Worm (Caenorhabditis elegans) whole organism, midembryonic: ENCODE measurements around the gene gsto-1.

Experiments used
- T22C8.4 ChIP-seq: fragments of 200-800 bp; sonication (Bioruptor generic); IDR thresholded peaks from 2 replicates; pipeline ENCODE4 v1.3.6; 2022; ENCODE audit warnings: missing genetic modification characterization, missing compliant biosample characterization
- cog-1 ChIP-seq: sonication (generic microtip); optimal IDR thresholded peaks from 2 replicates; lab custom pipeline; 2016; ENCODE audit warnings: missing genetic modification characterization, missing compliant biosample characterization
- flt-1 ChIP-seq: fragments of 200-800 bp; sonication (Bioruptor generic); IDR thresholded peaks from 2 replicates; pipeline ENCODE4 v1.3.6; 2022; ENCODE audit warnings: missing genetic modification characterization, missing compliant biosample characterization
- klf-2 ChIP-seq: fragments of 200-800 bp; sonication (Bioruptor generic); conservative IDR thresholded peaks from 2 replicates; pipeline ENCODE4 v1.3.6; 2022; ENCODE audit warnings: missing genetic modification reagents, missing genetic modification characterization, missing compliant biosample characterization
- med-1 ChIP-seq: sonication (generic microtip); optimal IDR thresholded peaks from 2 replicates; lab custom pipeline; 2017; ENCODE audit warnings: missing genetic modification characterization, mild to moderate bottlenecking, missing compliant biosample characterization, antibody characterized with exemption, missing genetic modification reagents; ENCODE audit not compliant: insufficient read depth
- ref-1 ChIP-seq: fragments of 200-800 bp; sonication (Bioruptor generic); conservative IDR thresholded peaks from 2 replicates; pipeline ENCODE4 v1.3.6; 2022; ENCODE audit warnings: missing genetic modification reagents, missing genetic modification characterization, missing compliant biosample characterization
- tab-1 ChIP-seq: fragments of 200-800 bp; sonication (Bioruptor generic); IDR thresholded peaks from 2 replicates; pipeline ENCODE4 v1.3.6; 2022; ENCODE audit warnings: missing genetic modification characterization, missing compliant biosample characterization
- ztf-23 ChIP-seq: fragments of 200-800 bp; sonication (Bioruptor generic); IDR thresholded peaks from 2 replicates; pipeline ENCODE4 v1.3.6; 2022; ENCODE audit warnings: missing genetic modification reagents, missing genetic modification characterization, missing compliant biosample characterization
- ztf-29 ChIP-seq: fragments of 200-800 bp; sonication (Bioruptor generic); IDR thresholded peaks from 2 replicates; pipeline ENCODE4 v1.3.6; 2022; ENCODE audit warnings: missing genetic modification reagents, missing genetic modification characterization, missing compliant biosample characterization

Gene gsto-1

ce11 chrIII:7911621-7912020, 35.2 kb downstream of the gsto-1 start, which contains the start of gene ZK688.7:
TSS of gene ZK688.7 (minus strand) at chrIII:7911634.
- no peak for TF ChIP-seq T22C8.4 (GFP tag; lab: Robert Waterston, UW)
- no peak for TF ChIP-seq tab-1 (GFP tag; lab: Robert Waterston, UW)
- no peak for TF ChIP-seq klf-2 (GFP tag; lab: Robert Waterston, UW)
- no peak for TF ChIP-seq ref-1 (GFP tag; lab: Robert Waterston, UW)
- TF ChIP-seq med-1 (GFP tag; lab: Kevin White, UChicago), result no peak

ce11 chrIII:7909263-7909662, 37.6 kb downstream of the gsto-1 start, which contains the start of gene ZK688.1:
TSS of gene ZK688.1 (plus strand) at chrIII:7909563.
- TF ChIP-seq flt-1 (GFP tag; lab: Robert Waterston, UW) (no peak), ztf-29 (GFP tag; lab: Robert Waterston, UW) (no peak), cog-1 (tag; lab: Kevin White, UChicago) (no peak), klf-2 (GFP tag; lab: Robert Waterston, UW) (no peak), tab-1 (GFP tag; lab: Robert Waterston, UW) (no peak), med-1 (GFP tag; lab: Kevin White, UChicago) (no peak), ztf-23 (GFP tag; lab: Robert Waterston, UW) (no peak), ref-1 (GFP tag; lab: Robert Waterston, UW) (no peak), T22C8.4 (GFP tag; lab: Robert Waterston, UW) (no peak)

ce11 chrIII:7907515-7907914, 39.3 kb downstream of the gsto-1 start, which contains the start of gene pcp-5:
TSS of gene pcp-5 (minus strand) at chrIII:7907615.
- no peak for TF ChIP-seq ref-1 (GFP tag; lab: Robert Waterston, UW)
- no peak for TF ChIP-seq klf-2 (GFP tag; lab: Robert Waterston, UW)
- TF ChIP-seq T22C8.4 (GFP tag; lab: Robert Waterston, UW), result no peak
- no peak for TF ChIP-seq flt-1 (GFP tag; lab: Robert Waterston, UW)
- no peak for TF ChIP-seq ztf-23 (GFP tag; lab: Robert Waterston, UW)
- no peak for TF ChIP-seq med-1 (GFP tag; lab: Kevin White, UChicago)
- TF ChIP-seq tab-1 (GFP tag; lab: Robert Waterston, UW), result no peak
- TF ChIP-seq ztf-29 (GFP tag; lab: Robert Waterston, UW), result no peak
- no peak for TF ChIP-seq cog-1 (tag; lab: Kevin White, UChicago)

- TF ChIP-seq T22C8.4 (GFP tag; lab: Robert Waterston, UW), result no peak
- TF ChIP-seq cog-1 (tag; lab: Kevin White, UChicago), result no peak
- no peak for TF ChIP-seq med-1 (GFP tag; lab: Kevin White, UChicago)
- TF ChIP-seq tab-1 (GFP tag; lab: Robert Waterston, UW), result no peak
- TF ChIP-seq ref-1 (GFP tag; lab: Robert Waterston, UW), result no peak
- TF ChIP-seq flt-1 (GFP tag; lab: Robert Waterston, UW), result no peak
- no peak for TF ChIP-seq ztf-29 (GFP tag; lab: Robert Waterston, UW)
- TF ChIP-seq klf-2 (GFP tag; lab: Robert Waterston, UW), result no peak
- TF ChIP-seq ztf-23 (GFP tag; lab: Robert Waterston, UW), result no peak
Measured at ce11 chrIII:7903427-7903826, 43.4 kb downstream of the gsto-1 start.

ce11 chrIII:7900733-7901132, 46.1 kb downstream of the gsto-1 start, which contains the start of gene best-24:
TSS of gene best-24 (plus strand) at chrIII:7901033.
- TF ChIP-seq ztf-29 (GFP tag; lab: Robert Waterston, UW) (no peak), T22C8.4 (GFP tag; lab: Robert Waterston, UW) (no peak), ztf-23 (GFP tag; lab: Robert Waterston, UW) (no peak), ref-1 (GFP tag; lab: Robert Waterston, UW) (no peak), cog-1 (tag; lab: Kevin White, UChicago) (no peak), klf-2 (GFP tag; lab: Robert Waterston, UW) (no peak), tab-1 (GFP tag; lab: Robert Waterston, UW) (no peak), flt-1 (GFP tag; lab: Robert Waterston, UW) (no peak), med-1 (GFP tag; lab: Kevin White, UChicago) (no peak)

- no peak for TF ChIP-seq flt-1 (GFP tag; lab: Robert Waterston, UW)
- no peak for TF ChIP-seq T22C8.4 (GFP tag; lab: Robert Waterston, UW)
- no peak for TF ChIP-seq ztf-29 (GFP tag; lab: Robert Waterston, UW)
Measured at ce11 chrIII:7897733-7898132, 49.1 kb downstream of the gsto-1 start.

ce11 chrIII:7896925-7897324, 49.9 kb downstream of the gsto-1 start, which contains the start of gene ZK688.10:
TSS of gene ZK688.10 (minus strand) at chrIII:7897025.
- TF ChIP-seq klf-2 (GFP tag; lab: Robert Waterston, UW) (no peak), ztf-23 (GFP tag; lab: Robert Waterston, UW) (no peak), cog-1 (tag; lab: Kevin White, UChicago) (no peak), ztf-29 (GFP tag; lab: Robert Waterston, UW) (no peak), tab-1 (GFP tag; lab: Robert Waterston, UW) (no peak), ref-1 (GFP tag; lab: Robert Waterston, UW) (no peak), T22C8.4 (GFP tag; lab: Robert Waterston, UW) (no peak), flt-1 (GFP tag; lab: Robert Waterston, UW) (no peak), med-1 (GFP tag; lab: Kevin White, UChicago) (no peak)
